Worm (Caenorhabditis elegans) whole organism, early embryonic: Measurements from ENCODE around the gene C16A3.5.

Experiments
- B0310.2 ChIP-seq: sonication (generic microtip); optimal IDR thresholded peaks from 2 replicates; lab custom pipeline; 2016; ENCODE audit warnings: mild to moderate bottlenecking, missing genetic modification characterization, missing compliant biosample characterization
- F13C5.2 ChIP-seq: sonication (generic microtip); optimal IDR thresholded peaks from 2 replicates; lab custom pipeline; 2017; ENCODE audit warnings: mild to moderate bottlenecking, missing genetic modification characterization, inconsistent platforms, missing compliant biosample characterization
- aly-1 ChIP-seq: sonication (generic microtip); optimal IDR thresholded peaks from 2 replicates; lab custom pipeline; 2016; ENCODE audit warnings: missing genetic modification characterization, missing compliant biosample characterization
- ama-1 ChIP-seq: fragments of 150-350 bp; optimal IDR thresholded peaks from 2 replicates; lab custom pipeline; 2014
- ceh-13 ChIP-seq: fragments of 200-800 bp; sonication (Bioruptor generic); optimal IDR thresholded peaks from 2 replicates; lab custom pipeline; 2018; ENCODE audit warnings: mild to moderate bottlenecking, missing genetic modification characterization, missing compliant biosample characterization
- ceh-36 ChIP-seq: sonication (generic microtip); optimal IDR thresholded peaks from 2 replicates; lab custom pipeline; 2016; ENCODE audit warnings: missing genetic modification characterization, inconsistent platforms, missing compliant biosample characterization
- ets-7 ChIP-seq: sonication (generic microtip); optimal IDR thresholded peaks from 2 replicates; lab custom pipeline; 2016; ENCODE audit warnings: missing genotype, missing genetic modification characterization, missing compliant biosample characterization
- flt-1 ChIP-seq: fragments of 200-800 bp; sonication (Bioruptor generic); IDR thresholded peaks from 2 replicates; pipeline ENCODE4 v1.3.6; 2022; ENCODE audit warnings: missing genetic modification characterization, missing compliant biosample characterization
- hmbx-1 ChIP-seq: sonication (generic microtip); optimal IDR thresholded peaks from 2 replicates; lab custom pipeline; 2016; ENCODE audit warnings: mild to moderate bottlenecking, missing genetic modification characterization, missing compliant biosample characterization
- hmg-4 ChIP-seq: fragments of 200-800 bp; sonication (Bioruptor generic); optimal IDR thresholded peaks from 2 replicates; lab custom pipeline; 2018; ENCODE audit warnings: mild to moderate bottlenecking, missing genetic modification characterization, missing compliant biosample characterization
- hnd-1 ChIP-seq: sonication (generic microtip); optimal IDR thresholded peaks from 2 replicates; lab custom pipeline; 2016; ENCODE audit warnings: missing genetic modification characterization, missing compliant biosample characterization
- pes-1 ChIP-seq: fragments of 200-800 bp; sonication (Bioruptor generic); IDR thresholded peaks from 2 replicates; pipeline ENCODE4 v1.3.6; 2022; ENCODE audit warnings: missing genetic modification reagents, missing genetic modification characterization, missing compliant biosample characterization
- scrt-1 ChIP-seq: fragments of 200-800 bp; sonication (Bioruptor generic); IDR thresholded peaks from 2 replicates; pipeline ENCODE4 v1.3.6; 2022; ENCODE audit warnings: missing genetic modification characterization, missing compliant biosample characterization
- sea-1 ChIP-seq: fragments of 200-800 bp; sonication (Bioruptor generic); conservative IDR thresholded peaks from 2 replicates; pipeline ENCODE4 v1.3.6; 2022; ENCODE audit warnings: missing genetic modification characterization, missing compliant biosample characterization
- tbx-11 ChIP-seq: fragments of 200-800 bp; sonication (Bioruptor generic); IDR thresholded peaks from 2 replicates; pipeline ENCODE4 v1.3.6; 2022; ENCODE audit warnings: missing genetic modification characterization, missing compliant biosample characterization
- tbx-37 ChIP-seq: fragments of 200-800 bp; sonication (Bioruptor generic); conservative IDR thresholded peaks from 2 replicates; pipeline ENCODE4 v1.3.6; 2022; ENCODE audit warnings: missing genetic modification reagents, missing genetic modification characterization, missing compliant biosample characterization
- tra-4 ChIP-seq: sonication (generic microtip); optimal IDR thresholded peaks from 2 replicates; lab custom pipeline; 2017; ENCODE audit warnings: missing genetic modification characterization, missing compliant biosample characterization

C16A3.5 gene

DNA sequence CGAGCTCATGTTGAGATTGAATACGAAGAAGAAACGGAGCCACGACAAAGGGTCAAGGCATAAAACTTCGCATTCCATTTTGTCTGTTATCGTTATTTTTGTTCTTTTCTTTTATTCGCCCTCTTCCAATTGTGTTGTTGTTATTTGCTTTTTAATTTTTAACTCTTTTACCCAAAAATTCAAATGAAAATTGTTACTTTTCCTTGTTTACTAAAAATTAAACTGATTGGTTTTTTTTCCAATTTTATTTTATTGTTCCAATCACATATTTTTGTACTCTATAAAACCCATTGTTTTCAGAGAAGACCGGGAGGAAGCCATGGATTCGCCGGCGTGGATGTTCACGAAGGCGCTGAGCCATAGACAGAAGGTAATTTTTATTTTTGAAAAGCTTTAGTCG, at the start of gene C16A3.5:
TSS of gene C16A3.5 (plus strand) at position 301 of the 400 bp plus-strand sequence.
- TF ChIP-seq hmbx-1 (tag; lab: Kevin White, UChicago) (no peak), ceh-36 (tag; lab: Kevin White, UChicago) (no peak), ceh-13 (GFP tag; lab: Kevin White, UChicago) (no peak), B0310.2 (tag; lab: Kevin White, UChicago) (no peak), flt-1 (no peak)

DNA sequence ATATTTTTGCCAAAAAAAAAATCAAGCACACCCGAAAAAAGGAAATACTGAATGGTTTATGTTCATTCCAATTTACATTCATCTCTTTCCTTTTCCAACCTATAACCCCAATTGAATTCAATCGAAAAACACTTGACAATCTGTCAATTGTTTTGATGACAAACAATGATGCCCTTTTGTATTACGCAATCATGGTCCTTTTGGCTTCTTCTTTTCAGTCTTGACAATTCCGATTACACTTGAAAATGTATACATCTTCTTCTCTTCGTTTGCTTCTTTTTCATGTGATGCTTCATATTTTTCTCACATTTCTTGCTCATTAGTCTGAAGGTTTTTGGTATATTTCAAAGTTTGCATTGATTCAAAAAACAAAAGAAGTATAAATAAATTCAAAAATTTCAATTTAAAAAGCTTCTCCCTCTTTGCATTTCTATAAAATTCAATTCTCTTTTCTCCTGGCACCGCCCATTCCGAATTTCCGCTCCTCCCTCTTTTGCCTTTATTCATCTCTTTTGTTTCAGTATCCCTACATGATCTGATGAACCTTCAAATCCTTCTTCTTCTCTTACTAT, 49.3 kb upstream of the C16A3.5 start, which contains the start of gene C56G2.4:
TSS of gene C56G2.4 (plus strand) at position 522 of the 572 bp plus-strand sequence.
- TF ChIP-seq pes-1 (GFP tag; lab: Robert Waterston, UW) (no peak), tbx-37 (GFP tag; lab: Robert Waterston, UW) (no peak), aly-1 (tag; lab: Kevin White, UChicago) (no peak), ets-7 (tag; lab: Kevin White, UChicago) (no peak), ceh-13 (GFP tag; lab: Kevin White, UChicago) (no peak), tra-4 (tag; lab: Kevin White, UChicago) (no peak)

ce11 chrIII:6334364-6334763, 46.2 kb upstream of the C16A3.5 start:
- TF ChIP-seq sea-1 (GFP tag; lab: Robert Waterston, UW) (no peak), ets-7 (tag; lab: Kevin White, UChicago) (no peak), flt-1 (no peak), ceh-36 (tag; lab: Kevin White, UChicago) (no peak), hnd-1 (tag; lab: Kevin White, UChicago) (no peak), pes-1 (GFP tag; lab: Robert Waterston, UW) (no peak), ceh-13 (GFP tag; lab: Kevin White, UChicago) (no peak), tra-4 (tag; lab: Kevin White, UChicago) (no peak), B0310.2 (tag; lab: Kevin White, UChicago) (no peak), hmbx-1 (tag; lab: Kevin White, UChicago) (no peak), tbx-37 (GFP tag; lab: Robert Waterston, UW) (no peak), tbx-11 (GFP tag; lab: Robert Waterston, UW) (no peak), F13C5.2 (tag; lab: Kevin White, UChicago) (no peak), hmg-4 (no peak), ama-1 (lab: Kevin White, UChicago) (no peak), scrt-1 (GFP tag; lab: Robert Waterston, UW) (no peak), aly-1 (tag; lab: Kevin White, UChicago) (no peak)

DNA sequence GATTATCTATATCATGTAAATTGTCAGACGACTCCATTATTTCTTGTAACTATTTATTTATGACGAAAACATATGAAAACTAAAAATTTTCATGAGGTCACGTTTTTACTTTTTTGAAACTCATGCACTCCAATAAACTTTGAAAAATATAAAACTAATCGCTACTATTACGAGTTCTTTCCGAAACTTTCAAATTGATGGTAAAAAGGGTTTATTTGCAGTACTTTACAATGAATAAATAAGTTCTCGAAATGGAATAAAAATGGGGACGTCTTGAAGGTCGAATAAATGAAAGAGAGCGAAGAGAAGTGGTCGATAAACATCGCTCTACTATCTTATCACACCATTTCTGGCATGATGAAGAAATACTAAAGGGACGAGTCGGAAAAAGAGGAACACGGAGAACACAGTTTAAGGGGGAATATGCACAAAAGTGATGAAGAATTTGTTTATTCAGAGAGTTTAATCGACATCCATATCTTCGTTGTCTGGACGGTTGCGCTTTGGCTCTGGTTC, 40.6 kb upstream of the C16A3.5 start, which contains the start of gene let-767:
TSS of gene let-767 (minus strand) at position 51 of the 516 bp plus-strand sequence.
- TF ChIP-seq sea-1 (GFP tag; lab: Robert Waterston, UW) (no peak), ceh-36 (tag; lab: Kevin White, UChicago) (no peak), scrt-1 (GFP tag; lab: Robert Waterston, UW) (no peak), pes-1 (GFP tag; lab: Robert Waterston, UW) (no peak), ets-7 (tag; lab: Kevin White, UChicago) (no peak), flt-1 (no peak)

- TF ChIP-seq F13C5.2 (tag; lab: Kevin White, UChicago) (peak; percentile 71), ceh-13 (GFP tag; lab: Kevin White, UChicago) (no peak), hnd-1 (tag; lab: Kevin White, UChicago) (no peak)
These were observed 38.6 kb upstream of the C16A3.5 start, which contains the start of gene rpn-13 for ce11 chrIII:6341878-6342453. Gene rpn-13, minus strand, starts transcription at chrIII:6341928.

ce11 chrIII:6343229-6343628, 37.3 kb upstream of the C16A3.5 start, which contains the start of gene C56G2.9:
Gene C56G2.9, minus strand, starts transcription at chrIII:6343329.
- TF ChIP-seq B0310.2 (tag; lab: Kevin White, UChicago) (no peak), tra-4 (tag; lab: Kevin White, UChicago) (no peak), ceh-13 (GFP tag; lab: Kevin White, UChicago) (no peak), flt-1 (no peak), scrt-1 (GFP tag; lab: Robert Waterston, UW) (no peak), aly-1 (tag; lab: Kevin White, UChicago) (no peak), hmbx-1 (tag; lab: Kevin White, UChicago) (no peak), pes-1 (GFP tag; lab: Robert Waterston, UW) (no peak), hnd-1 (tag; lab: Kevin White, UChicago) (no peak), tbx-11 (GFP tag; lab: Robert Waterston, UW) (no peak), F13C5.2 (tag; lab: Kevin White, UChicago) (no peak), ama-1 (lab: Kevin White, UChicago) (no peak), sea-1 (GFP tag; lab: Robert Waterston, UW) (no peak), ets-7 (tag; lab: Kevin White, UChicago) (no peak), tbx-37 (GFP tag; lab: Robert Waterston, UW) (no peak), ceh-36 (tag; lab: Kevin White, UChicago) (no peak), hmg-4 (no peak)

DNA sequence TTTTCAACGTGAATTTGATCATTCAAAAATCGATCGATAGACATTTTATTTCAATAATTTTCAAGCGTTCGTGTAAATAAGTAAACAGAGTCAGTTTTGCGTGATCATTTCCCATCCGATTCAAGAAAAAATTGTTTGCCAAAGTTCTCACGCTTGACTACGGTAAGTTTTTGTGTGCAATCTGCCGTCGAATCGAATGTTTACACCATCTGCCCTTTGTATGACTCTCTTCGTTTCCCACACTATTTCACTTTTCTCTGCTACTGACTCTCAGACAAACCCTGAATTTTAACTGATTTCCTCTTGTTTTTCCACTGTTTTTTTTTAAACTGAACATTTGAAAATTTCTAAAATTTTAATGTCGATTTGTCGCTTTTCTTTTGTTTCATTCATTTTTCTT, 35.8 kb upstream of the C16A3.5 start:
- TF ChIP-seq B0310.2 (tag; lab: Kevin White, UChicago), result no peak
- TF ChIP-seq F13C5.2 (tag; lab: Kevin White, UChicago), result peak; percentile 86
- no peak for TF ChIP-seq hmbx-1 (tag; lab: Kevin White, UChicago)
- TF ChIP-seq tbx-11 (GFP tag; lab: Robert Waterston, UW), result no peak
- TF ChIP-seq pes-1 (GFP tag; lab: Robert Waterston, UW), result no peak
